Worm (Caenorhabditis elegans) whole organism, L1 larva: ENCODE data around the gene dod-22.

Source experiments
- C16A3.4 ChIP-seq: fragments of 150-350 bp; optimal IDR thresholded peaks from 2 replicates; lab custom pipeline; 2014; ENCODE audit warnings: missing biosample characterization, missing genetic modification characterization
- Y116A8C.19 ChIP-seq: sonication (generic microtip); optimal IDR thresholded peaks from 2 replicates; lab custom pipeline; 2016; ENCODE audit warnings: missing compliant biosample characterization, missing genetic modification characterization, borderline replicate concordance
- alr-1 ChIP-seq: fragments of 200-800 bp; sonication (Bioruptor generic); optimal IDR thresholded peaks from 2 replicates; lab custom pipeline; 2018; ENCODE audit warnings: borderline replicate concordance, mild to moderate bottlenecking, missing genetic modification characterization, missing compliant biosample characterization
- blmp-1 ChIP-seq: fragments of 150-350 bp; optimal IDR thresholded peaks from 2 replicates; lab custom pipeline; 2014; ENCODE audit warnings: missing biosample characterization, missing genetic modification characterization
- ceh-8 ChIP-seq: fragments of 200-800 bp; sonication (Bioruptor generic); optimal IDR thresholded peaks from 2 replicates; lab custom pipeline; 2018; ENCODE audit warnings: mild to moderate bottlenecking, missing genetic modification characterization, moderate library complexity, missing compliant biosample characterization
- ceh-88 ChIP-seq: fragments of 200-800 bp; sonication (Bioruptor generic); IDR thresholded peaks from 2 replicates; pipeline ENCODE4 v1.3.6; 2022; ENCODE audit warnings: missing genetic modification characterization, missing compliant biosample characterization
- dsc-1 ChIP-seq: sonication (generic microtip); optimal IDR thresholded peaks from 2 replicates; lab custom pipeline; 2016; ENCODE audit warnings: mild to moderate bottlenecking, missing genetic modification characterization, missing compliant biosample characterization
- egl-13 ChIP-seq: sonication (generic microtip); optimal IDR thresholded peaks from 2 replicates; lab custom pipeline; 2016; ENCODE audit warnings: missing genotype, missing genetic modification reagents, missing genetic modification characterization, missing compliant biosample characterization
- egl-27 ChIP-seq, 2 experiments: fragments of 150-350 bp in 1 of 2; sonication (generic microtip); optimal IDR thresholded peaks; 3 replicates each; lab custom pipeline; 2017 to 2018; ENCODE audit warnings: missing biosample characterization in 2 of 2, missing genetic modification characterization in 2 of 2, missing genetic modification reagents in 2 of 2
- elt-2 ChIP-seq: sonication (generic microtip); optimal IDR thresholded peaks from 2 replicates; lab custom pipeline; 2016; ENCODE audit warnings: missing genetic modification characterization, mild to moderate bottlenecking, inconsistent platforms, missing compliant biosample characterization, missing genetic modification reagents
- ets-5 ChIP-seq: fragments of 200-800 bp; sonication (Bioruptor generic); IDR thresholded peaks from 2 replicates; pipeline ENCODE4 v1.3.6; 2022; ENCODE audit warnings: missing genetic modification characterization, missing compliant biosample characterization
- fkh-4 ChIP-seq: sonication (generic microtip); optimal IDR thresholded peaks from 2 replicates; lab custom pipeline; 2016; ENCODE audit warnings: missing compliant biosample characterization, missing genetic modification characterization, borderline replicate concordance
- hlh-4 ChIP-seq: sonication (generic microtip); optimal IDR thresholded peaks from 2 replicates; lab custom pipeline; 2016; ENCODE audit warnings: mild to moderate bottlenecking, missing genetic modification characterization, missing compliant biosample characterization
- irx-1 ChIP-seq: sonication (generic microtip); optimal IDR thresholded peaks from 2 replicates; lab custom pipeline; 2016; ENCODE audit warnings: missing genetic modification characterization, missing compliant biosample characterization
- lin-13 ChIP-seq: fragments of 150-350 bp; optimal IDR thresholded peaks from 2 replicates; lab custom pipeline; 2014; ENCODE audit warnings: missing biosample characterization, missing genetic modification reagents, missing genetic modification characterization
- lin-14 ChIP-seq: fragments of 200-800 bp; sonication (Bioruptor generic); optimal IDR thresholded peaks from 2 replicates; lab custom pipeline; 2018; ENCODE audit warnings: mild to moderate bottlenecking, missing genetic modification characterization, moderate library complexity, missing compliant biosample characterization
- mdl-1 ChIP-seq, 2 experiments: fragments of 150-350 bp; optimal IDR thresholded peaks; 2 replicates each; lab custom pipeline; 2014 to 2017; ENCODE audit warnings: missing biosample characterization in 2 of 2, missing genetic modification characterization in 2 of 2, inconsistent platforms in 1 of 2
- nhr-19 ChIP-seq: fragments of 200-800 bp; sonication (Bioruptor generic); conservative IDR thresholded peaks from 2 replicates; pipeline ENCODE4 v1.3.6; 2022; ENCODE audit warnings: missing genetic modification characterization, missing compliant biosample characterization
- nhr-237 ChIP-seq: fragments of 150-350 bp; optimal IDR thresholded peaks from 2 replicates; lab custom pipeline; 2014; ENCODE audit warnings: missing biosample characterization, missing genetic modification characterization
- nhr-28 ChIP-seq: fragments of 150-350 bp; optimal IDR thresholded peaks from 2 replicates; lab custom pipeline; 2014; ENCODE audit warnings: missing biosample characterization, missing genetic modification characterization
- nhr-77 ChIP-seq: fragments of 150-350 bp; optimal IDR thresholded peaks from 2 replicates; lab custom pipeline; 2014; ENCODE audit warnings: missing biosample characterization, missing genetic modification characterization
- nhr-84 ChIP-seq: sonication (generic microtip); optimal IDR thresholded peaks from 2 replicates; lab custom pipeline; 2017; ENCODE audit warnings: missing biosample characterization, missing genetic modification characterization
- nhr-90 ChIP-seq: sonication (generic microtip); optimal IDR thresholded peaks from 2 replicates; lab custom pipeline; 2016; ENCODE audit warnings: mild to moderate bottlenecking, missing genetic modification characterization, missing compliant biosample characterization; ENCODE audit not compliant: poor library complexity
- rnt-1 ChIP-seq: sonication (generic microtip); optimal IDR thresholded peaks from 2 replicates; lab custom pipeline; 2016; ENCODE audit warnings: mild to moderate bottlenecking, missing genetic modification characterization, moderate library complexity, missing compliant biosample characterization
- snpc-4 ChIP-seq: fragments of 150-350 bp; optimal IDR thresholded peaks from 2 replicates; lab custom pipeline; 2014; ENCODE audit warnings: missing biosample characterization, missing genetic modification characterization
- sox-4 ChIP-seq: sonication (generic microtip); optimal IDR thresholded peaks from 2 replicates; lab custom pipeline; 2016; ENCODE audit warnings: missing genetic modification characterization, missing compliant biosample characterization
- sptf-1 ChIP-seq: fragments of 150-350 bp; optimal IDR thresholded peaks from 2 replicates; lab custom pipeline; 2014; ENCODE audit warnings: missing biosample characterization, missing genetic modification characterization
- tlp-1 ChIP-seq: fragments of 150-350 bp; optimal IDR thresholded peaks from 2 replicates; lab custom pipeline; 2014; ENCODE audit warnings: missing biosample characterization, missing genetic modification characterization
- unc-30 ChIP-seq: sonication (generic microtip); optimal IDR thresholded peaks from 2 replicates; lab custom pipeline; 2017; ENCODE audit warnings: missing biosample characterization, missing genetic modification characterization
- unc-86 ChIP-seq: sonication (generic microtip); optimal IDR thresholded peaks from 2 replicates; lab custom pipeline; 2016; ENCODE audit warnings: missing genetic modification characterization, missing compliant biosample characterization
- zip-4 ChIP-seq: fragments of 200-800 bp; sonication (Bioruptor generic); optimal IDR thresholded peaks from 2 replicates; lab custom pipeline; 2018; ENCODE audit warnings: mild to moderate bottlenecking, missing genetic modification characterization, moderate library complexity, missing compliant biosample characterization
- ztf-11 ChIP-seq, 2 experiments: sonication (generic microtip); optimal IDR thresholded peaks; 2 replicates each; lab custom pipeline; 2016 to 2017; ENCODE audit warnings: missing genetic modification characterization in 2 of 2, missing biosample characterization in 1 of 2, missing compliant biosample characterization in 1 of 2
- ztf-4 ChIP-seq: fragments of 150-350 bp; optimal IDR thresholded peaks from 2 replicates; lab custom pipeline; 2014; ENCODE audit warnings: missing biosample characterization, missing genetic modification characterization

The dod-22 gene

DNA sequence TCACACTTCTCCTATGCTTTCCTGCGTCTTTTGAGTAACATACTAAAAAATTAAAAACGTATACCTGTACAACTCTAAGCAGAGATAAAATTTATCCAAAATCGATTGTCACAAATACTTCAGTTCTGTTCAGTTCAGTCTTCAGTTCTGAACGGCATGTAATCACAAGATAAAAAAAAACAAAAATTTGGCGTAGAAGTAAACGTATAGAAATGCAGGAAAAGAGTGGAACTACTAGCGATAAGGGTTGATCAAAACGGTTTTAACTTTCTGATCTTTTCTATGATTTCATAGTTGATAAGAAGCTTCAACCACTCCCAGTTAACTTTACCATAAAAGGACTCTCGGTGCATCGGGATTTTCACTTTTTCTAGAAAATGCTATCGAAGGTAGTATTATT is at the start of gene dod-22:
dod-22 (plus strand) TSS at position 301 of the 400 bp plus-strand sequence.
- TF ChIP-seq dsc-1 (tag; lab: Kevin White, UChicago): no peak
- no peak for TF ChIP-seq ets-5 (GFP tag; lab: Robert Waterston, UW)
- TF ChIP-seq ceh-88 (GFP tag; lab: Robert Waterston, UW): no peak
- TF ChIP-seq nhr-28 (tag; lab: Kevin White, UChicago): no peak
- TF ChIP-seq zip-4: no peak
- TF ChIP-seq nhr-19: no peak
- no peak for TF ChIP-seq mdl-1 (tag; optimal IDR thresholded peaks at IDR 0.05; lab: Kevin White, UChicago)
- no peak for TF ChIP-seq nhr-237 (tag; lab: Kevin White, UChicago)
- TF ChIP-seq fkh-4: no peak
- TF ChIP-seq unc-30 (tag; lab: Kevin White, UChicago): no peak
- TF ChIP-seq nhr-90 (tag; lab: Kevin White, UChicago): no peak
- TF ChIP-seq sox-4 (tag; lab: Kevin White, UChicago): no peak
- no peak for TF ChIP-seq egl-13 (tag; lab: Kevin White, UChicago)
- TF ChIP-seq, all 84 proteins: peak for 0

DNA sequence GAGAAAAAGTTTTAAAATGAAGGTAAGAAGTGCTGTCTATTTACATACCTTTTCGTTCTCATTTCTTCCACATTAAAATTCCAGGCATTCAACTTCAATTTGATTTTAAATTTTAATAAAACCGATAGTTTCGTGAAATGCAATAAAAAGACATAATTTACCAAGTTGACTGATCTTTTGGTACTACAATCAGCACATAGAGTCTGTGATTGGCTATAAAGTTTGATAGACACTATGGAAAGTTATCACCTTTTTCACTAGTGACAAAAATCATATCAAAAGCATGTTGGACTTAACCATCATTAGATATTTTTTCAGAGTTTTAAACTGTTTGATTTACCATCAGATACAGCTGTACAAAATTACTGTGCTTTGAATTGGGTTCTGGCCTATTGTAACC is 49.7 kb upstream of the dod-22 start, which contains the start of gene srz-15:
srz-15 (plus strand) TSS at position 301 of the 400 bp plus-strand sequence.
- TF ChIP-seq nhr-19: no peak
- no peak for TF ChIP-seq nhr-77 (tag; lab: Kevin White, UChicago)
- TF ChIP-seq egl-27 (tag; optimal IDR thresholded peaks at IDR 0.05; lab: Kevin White, UChicago): no peak
- TF ChIP-seq ztf-11 (tag; optimal IDR thresholded peaks at IDR 0.05; lab: Kevin White, UChicago): no peak
- TF ChIP-seq tlp-1 (tag; lab: Kevin White, UChicago): no peak
- TF ChIP-seq ceh-8 (GFP tag; lab: Kevin White, UChicago): no peak
- TF ChIP-seq lin-13 (GFP tag; lab: Kevin White, UChicago): no peak
- TF ChIP-seq snpc-4: no peak
- TF ChIP-seq rnt-1: no peak
- no peak for TF ChIP-seq ets-5 (GFP tag; lab: Robert Waterston, UW)
- TF ChIP-seq C16A3.4 (tag; lab: Kevin White, UChicago): no peak

DNA sequence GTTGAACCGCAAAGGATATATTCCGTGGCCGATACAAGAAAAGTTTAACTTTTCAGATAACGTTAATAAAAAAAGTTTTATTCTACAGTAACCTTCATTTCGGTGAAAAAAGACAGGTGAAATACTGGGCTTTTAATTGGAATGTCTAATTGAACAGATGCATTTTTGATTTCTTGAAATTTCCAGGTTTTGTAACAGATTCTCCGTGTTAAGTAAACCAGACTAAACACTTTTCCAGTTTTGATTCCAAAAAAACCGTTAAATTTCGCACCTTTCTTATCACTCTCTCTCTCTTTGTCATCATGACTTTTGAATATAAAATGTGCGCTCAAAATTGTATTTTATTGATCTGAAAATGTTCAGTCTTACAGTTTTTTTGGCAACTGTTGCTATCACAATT is 46.9 kb upstream of the dod-22 start, which contains the start of gene C32H11.3:
C32H11.3 (plus strand) TSS at position 301 of the 400 bp plus-strand sequence.
- TF ChIP-seq nhr-84 (tag; lab: Kevin White, UChicago): no peak
- peak; percentile 46 for TF ChIP-seq hlh-4 (tag; lab: Kevin White, UChicago)

- TF ChIP-seq egl-13 (tag; lab: Kevin White, UChicago) (no peak), unc-86 (no peak), unc-30 (tag; lab: Kevin White, UChicago) (no peak), dsc-1 (tag; lab: Kevin White, UChicago) (no peak), tlp-1 (tag; lab: Kevin White, UChicago) (no peak), lin-14 (no peak), ztf-4 (no peak), sptf-1 (tag; lab: Kevin White, UChicago) (no peak), alr-1 (no peak), irx-1 (tag; lab: Kevin White, UChicago) (no peak), Y116A8C.19 (tag; lab: Kevin White, UChicago) (no peak)
These were observed 44.6 kb upstream of the dod-22 start for ce11 chrIV:12920553-12920952.

DNA sequence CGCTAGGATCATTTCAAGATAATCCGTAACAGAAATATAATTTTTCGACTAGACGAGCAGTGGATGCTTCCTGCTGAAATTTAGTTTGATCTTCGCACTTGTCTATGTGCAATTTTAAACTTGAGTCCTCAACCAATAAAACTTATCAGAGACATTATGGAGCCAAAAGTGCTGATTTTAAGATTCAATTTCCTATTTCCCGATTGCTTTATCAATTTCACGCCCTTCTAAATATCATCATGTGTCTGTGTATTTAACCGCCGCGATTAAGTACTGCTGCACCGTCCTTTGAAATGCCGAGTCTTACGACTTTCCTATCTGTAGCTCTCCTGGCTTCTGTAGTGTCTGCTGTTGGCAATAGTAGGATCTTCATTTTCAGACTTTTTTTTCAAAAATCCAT is 44.1 kb upstream of the dod-22 start, which contains the start of gene C32H11.4:
C32H11.4 (plus strand) TSS at position 238 of the 400 bp plus-strand sequence.
- peak; percentile 89 for TF ChIP-seq elt-2 (tag; lab: Kevin White, UChicago)
- no peak for TF ChIP-seq Y116A8C.19 (tag; lab: Kevin White, UChicago)

DNA sequence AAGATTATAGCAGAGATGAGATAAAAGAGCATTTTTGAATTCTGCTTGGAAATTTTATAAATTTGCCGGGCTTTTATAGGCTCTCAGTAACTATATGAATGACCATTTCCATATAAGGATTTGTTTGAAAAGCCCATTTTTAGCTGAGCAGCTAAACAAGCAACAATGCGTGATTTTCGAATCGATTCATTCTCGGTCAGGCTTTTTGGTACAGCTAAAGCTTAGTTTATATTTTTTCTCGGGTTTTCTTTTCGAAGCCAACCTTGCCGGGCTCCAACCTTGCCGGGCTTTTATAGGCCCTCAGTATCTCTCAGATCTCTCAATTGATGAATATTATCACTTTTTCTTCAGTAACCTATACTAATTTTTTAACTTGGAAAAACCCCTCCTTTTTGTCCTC is 40.8 kb upstream of the dod-22 start, which contains the start of gene srlf-4:
srlf-4 (minus strand) TSS at position 101 of the 400 bp plus-strand sequence.
- TF ChIP-seq blmp-1 (tag; lab: Kevin White, UChicago): no peak
- no peak for TF ChIP-seq irx-1 (tag; lab: Kevin White, UChicago)
